Worm (Caenorhabditis elegans) whole organism, L1 larva: ENCODE results near the gene odd-1.

Experiments used
- C34B4.2 ChIP-seq: sonication (generic microtip); optimal IDR thresholded peaks from 2 replicates; lab custom pipeline; 2017; ENCODE audit warnings: mild to moderate bottlenecking, missing genetic modification characterization, missing compliant biosample characterization
- F16B12.6 ChIP-seq: fragments of 150-350 bp; optimal IDR thresholded peaks from 2 replicates; lab custom pipeline; 2014; ENCODE audit warnings: missing biosample characterization, missing genetic modification characterization
- aha-1 ChIP-seq: fragments of 150-350 bp; optimal IDR thresholded peaks from 2 replicates; lab custom pipeline; 2014; ENCODE audit warnings: missing biosample characterization, missing genetic modification characterization
- alr-1 ChIP-seq: fragments of 200-800 bp; sonication (Bioruptor generic); optimal IDR thresholded peaks from 2 replicates; lab custom pipeline; 2018; ENCODE audit warnings: borderline replicate concordance, mild to moderate bottlenecking, missing genetic modification characterization, missing compliant biosample characterization
- aly-2 ChIP-seq: fragments of 150-350 bp; optimal IDR thresholded peaks from 2 replicates; lab custom pipeline; 2014; ENCODE audit warnings: missing biosample characterization, missing genetic modification characterization
- blmp-1 ChIP-seq: fragments of 150-350 bp; optimal IDR thresholded peaks from 2 replicates; lab custom pipeline; 2014; ENCODE audit warnings: missing biosample characterization, missing genetic modification characterization
- ceh-82 ChIP-seq, 3 experiments: fragments of 150-350 bp in 1 of 3; sonication (generic microtip) in 2 of 3; optimal IDR thresholded peaks; 2 replicates each; lab custom pipeline; 2014 to 2017; ENCODE audit warnings: missing biosample characterization in 3 of 3, missing genetic modification characterization in 3 of 3
- ceh-90 ChIP-seq: sonication (generic microtip); optimal IDR thresholded peaks from 2 replicates; lab custom pipeline; 2016; ENCODE audit warnings: missing genetic modification characterization, missing compliant biosample characterization
- ces-1 ChIP-seq: fragments of 150-350 bp; optimal IDR thresholded peaks from 2 replicates; lab custom pipeline; 2014; ENCODE audit warnings: missing biosample characterization, missing genetic modification reagents, missing genetic modification characterization
- dpl-1 ChIP-seq, 3 experiments: fragments of 150-350 bp in 2 of 3; sonication (generic microtip) in 1 of 3; optimal IDR thresholded peaks; 2 replicates each; lab custom pipeline; 2014 to 2017; ENCODE audit warnings: missing biosample characterization in 3 of 3, missing genetic modification characterization in 3 of 3, missing genetic modification reagents in 3 of 3
- dsc-1 ChIP-seq: sonication (generic microtip); optimal IDR thresholded peaks from 2 replicates; lab custom pipeline; 2016; ENCODE audit warnings: mild to moderate bottlenecking, missing genetic modification characterization, missing compliant biosample characterization
- efl-1 ChIP-seq, 4 experiments: fragments of 150-350 bp; optimal IDR thresholded peaks in 3 of 4; peaks in 1 of 4; 1 replicate in 1 of 4; 2 replicates in 3 of 4; lab custom pipeline; 2014; ENCODE audit warnings: missing biosample characterization in 2 of 4, missing genetic modification characterization in 2 of 4, missing genetic modification reagents in 2 of 4
- egl-13 ChIP-seq: sonication (generic microtip); optimal IDR thresholded peaks from 2 replicates; lab custom pipeline; 2016; ENCODE audit warnings: missing genotype, missing genetic modification reagents, missing genetic modification characterization, missing compliant biosample characterization
- egl-27 ChIP-seq, 2 experiments: fragments of 150-350 bp in 1 of 2; sonication (generic microtip); optimal IDR thresholded peaks; 3 replicates each; lab custom pipeline; 2017 to 2018; ENCODE audit warnings: missing biosample characterization in 2 of 2, missing genetic modification characterization in 2 of 2, missing genetic modification reagents in 2 of 2
- elt-2 ChIP-seq: sonication (generic microtip); optimal IDR thresholded peaks from 2 replicates; lab custom pipeline; 2016; ENCODE audit warnings: missing genetic modification characterization, mild to moderate bottlenecking, inconsistent platforms, missing compliant biosample characterization, missing genetic modification reagents
- ets-5 ChIP-seq: fragments of 200-800 bp; sonication (Bioruptor generic); IDR thresholded peaks from 2 replicates; pipeline ENCODE4 v1.3.6; 2022; ENCODE audit warnings: missing genetic modification characterization, missing compliant biosample characterization
- fkh-10 ChIP-seq: sonication (generic microtip); optimal IDR thresholded peaks from 2 replicates; lab custom pipeline; 2017; ENCODE audit warnings: missing biosample characterization, missing genetic modification reagents, missing genetic modification characterization
- fkh-4 ChIP-seq: sonication (generic microtip); optimal IDR thresholded peaks from 2 replicates; lab custom pipeline; 2016; ENCODE audit warnings: missing compliant biosample characterization, missing genetic modification characterization, borderline replicate concordance
- fos-1 ChIP-seq: fragments of 150-350 bp; optimal IDR thresholded peaks from 2 replicates; lab custom pipeline; 2014; ENCODE audit warnings: missing biosample characterization, missing genetic modification characterization
- hlh-17 ChIP-seq: fragments of 200-800 bp; sonication (Bioruptor generic); optimal IDR thresholded peaks from 2 replicates; lab custom pipeline; 2018; ENCODE audit warnings: missing genetic modification characterization, mild to moderate bottlenecking, missing compliant biosample characterization, moderate library complexity, borderline replicate concordance
- isw-1 ChIP-seq: fragments of 200-800 bp; sonication (Bioruptor generic); IDR thresholded peaks from 2 replicates; pipeline ENCODE4 v1.3.6; 2022; ENCODE audit warnings: missing genetic modification characterization, missing compliant biosample characterization
- lin-13 ChIP-seq: fragments of 150-350 bp; optimal IDR thresholded peaks from 2 replicates; lab custom pipeline; 2014; ENCODE audit warnings: missing biosample characterization, missing genetic modification reagents, missing genetic modification characterization
- lin-14 ChIP-seq: fragments of 200-800 bp; sonication (Bioruptor generic); optimal IDR thresholded peaks from 2 replicates; lab custom pipeline; 2018; ENCODE audit warnings: mild to moderate bottlenecking, missing genetic modification characterization, moderate library complexity, missing compliant biosample characterization
- lin-15B ChIP-seq: fragments of 150-350 bp; sonication (generic microtip); optimal IDR thresholded peaks from 3 replicates; lab custom pipeline; 2014; ENCODE audit warnings: missing biosample characterization, missing genetic modification characterization
- lin-35 ChIP-seq, 2 experiments: fragments of 150-350 bp; optimal IDR thresholded peaks; 2 replicates each; lab custom pipeline; 2014; ENCODE audit warnings: missing biosample characterization in 2 of 2, missing genetic modification characterization in 2 of 2, missing genetic modification reagents in 2 of 2
- mdl-1 ChIP-seq, 2 experiments: fragments of 150-350 bp; optimal IDR thresholded peaks; 2 replicates each; lab custom pipeline; 2014 to 2017; ENCODE audit warnings: missing biosample characterization in 2 of 2, missing genetic modification characterization in 2 of 2, inconsistent platforms in 1 of 2
- mef-2 ChIP-seq: fragments of 150-350 bp; optimal IDR thresholded peaks from 2 replicates; lab custom pipeline; 2014; ENCODE audit warnings: missing biosample characterization, missing genetic modification characterization
- mep-1 ChIP-seq: fragments of 150-350 bp; optimal IDR thresholded peaks from 2 replicates; lab custom pipeline; 2014; ENCODE audit warnings: missing biosample characterization, missing genetic modification characterization
- nhr-11 ChIP-seq: fragments of 150-350 bp; optimal IDR thresholded peaks from 2 replicates; lab custom pipeline; 2014; ENCODE audit warnings: missing biosample characterization, missing genetic modification characterization
- nhr-28 ChIP-seq: fragments of 150-350 bp; optimal IDR thresholded peaks from 2 replicates; lab custom pipeline; 2014; ENCODE audit warnings: missing biosample characterization, missing genetic modification characterization
- nhr-71 ChIP-seq: sonication (generic microtip); optimal IDR thresholded peaks from 2 replicates; lab custom pipeline; 2016; ENCODE audit warnings: mild to moderate bottlenecking, missing genetic modification characterization, moderate library complexity, missing compliant biosample characterization
- nhr-77 ChIP-seq: fragments of 150-350 bp; optimal IDR thresholded peaks from 2 replicates; lab custom pipeline; 2014; ENCODE audit warnings: missing biosample characterization, missing genetic modification characterization
- nhr-84 ChIP-seq: sonication (generic microtip); optimal IDR thresholded peaks from 2 replicates; lab custom pipeline; 2017; ENCODE audit warnings: missing biosample characterization, missing genetic modification characterization
- nhr-90 ChIP-seq: sonication (generic microtip); optimal IDR thresholded peaks from 2 replicates; lab custom pipeline; 2016; ENCODE audit warnings: mild to moderate bottlenecking, missing genetic modification characterization, missing compliant biosample characterization; ENCODE audit not compliant: poor library complexity
- pax-3 ChIP-seq: fragments of 200-800 bp; sonication (Bioruptor generic); optimal IDR thresholded peaks from 2 replicates; lab custom pipeline; 2018; ENCODE audit warnings: mild to moderate bottlenecking, missing genetic modification characterization, moderate library complexity, missing compliant biosample characterization
- rnt-1 ChIP-seq: sonication (generic microtip); optimal IDR thresholded peaks from 2 replicates; lab custom pipeline; 2016; ENCODE audit warnings: mild to moderate bottlenecking, missing genetic modification characterization, moderate library complexity, missing compliant biosample characterization
- snu-23 ChIP-seq: sonication (generic microtip); optimal IDR thresholded peaks from 2 replicates; lab custom pipeline; 2016; ENCODE audit warnings: missing genetic modification characterization, missing compliant biosample characterization
- sptf-1 ChIP-seq: fragments of 150-350 bp; optimal IDR thresholded peaks from 2 replicates; lab custom pipeline; 2014; ENCODE audit warnings: missing biosample characterization, missing genetic modification characterization
- sup-37 ChIP-seq: fragments of 200-800 bp; sonication (Bioruptor generic); optimal IDR thresholded peaks from 2 replicates; lab custom pipeline; 2018; ENCODE audit warnings: mild to moderate bottlenecking, missing genetic modification characterization, missing compliant biosample characterization
- swsn-7 ChIP-seq: sonication (generic microtip); optimal IDR thresholded peaks from 2 replicates; lab custom pipeline; 2016; ENCODE audit warnings: missing genetic modification characterization, missing compliant biosample characterization
- tbx-2 ChIP-seq: sonication (generic microtip); optimal IDR thresholded peaks from 2 replicates; lab custom pipeline; 2016; ENCODE audit warnings: missing genetic modification characterization, missing compliant biosample characterization
- unc-86 ChIP-seq: sonication (generic microtip); optimal IDR thresholded peaks from 2 replicates; lab custom pipeline; 2016; ENCODE audit warnings: missing genetic modification characterization, missing compliant biosample characterization
- unc-98 ChIP-seq: fragments of 200-800 bp; sonication (Bioruptor generic); IDR thresholded peaks from 2 replicates; pipeline ENCODE4 v1.3.6; 2022; ENCODE audit warnings: missing genetic modification characterization, missing compliant biosample characterization
- ztf-11 ChIP-seq, 2 experiments: sonication (generic microtip); optimal IDR thresholded peaks; 2 replicates each; lab custom pipeline; 2016 to 2017; ENCODE audit warnings: missing genetic modification characterization in 2 of 2, missing biosample characterization in 1 of 2, missing compliant biosample characterization in 1 of 2
- ztf-4 ChIP-seq: fragments of 150-350 bp; optimal IDR thresholded peaks from 2 replicates; lab custom pipeline; 2014; ENCODE audit warnings: missing biosample characterization, missing genetic modification characterization

odd-1 gene

DNA sequence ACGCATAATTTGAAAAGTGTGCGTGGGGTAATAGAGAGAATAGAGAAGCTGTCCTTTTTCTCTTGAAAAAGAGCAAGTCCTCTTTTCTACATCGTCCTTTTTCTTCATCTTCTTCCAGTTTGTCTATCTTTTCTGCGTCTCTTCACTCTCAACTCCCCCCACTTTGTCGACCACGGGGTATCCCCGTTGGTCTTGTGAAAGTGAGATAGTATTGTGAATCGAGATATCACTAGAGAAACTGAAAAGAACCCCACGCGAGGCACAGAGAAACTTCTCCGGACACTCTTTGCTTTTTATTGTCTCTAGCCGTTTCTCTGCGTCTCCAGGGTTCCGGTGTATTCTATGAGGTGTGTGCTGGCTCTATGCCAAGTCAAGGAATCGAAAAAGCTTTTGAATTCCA is 47.5 kb downstream of the odd-1 start (continued):
- TF ChIP-seq pax-3 (tag; lab: Kevin White, UChicago) (peak; percentile 82), mdl-1 (tag; optimal IDR thresholded peaks at IDR 0.05; lab: Kevin White, UChicago) (peak; percentile 91 to 99), unc-86 (peak; percentile 97), hlh-17 (GFP tag; lab: Kevin White, UChicago) (no peak), unc-98 (GFP tag; lab: Robert Waterston, UW) (peak; percentile 71), ceh-82 (tag; optimal IDR thresholded peaks at IDR 0.05; lab: Kevin White, UChicago) (peak; percentile 79 to 92 (median 89)), blmp-1 (peak; percentile 70), ztf-4 (tag; lab: Kevin White, UChicago) (peak; percentile 94), sptf-1 (tag; lab: Kevin White, UChicago) (no peak), aha-1 (peak; percentile 34), ces-1 (GFP tag; lab: Kevin White, UChicago) (no peak), nhr-77 (tag; lab: Kevin White, UChicago) (peak; percentile 86), mef-2 (tag; lab: Kevin White, UChicago) (no peak), nhr-90 (tag; lab: Kevin White, UChicago) (peak; percentile 86), F16B12.6 (no peak), alr-1 (tag; lab: Kevin White, UChicago) (no peak), efl-1 (optimal IDR thresholded peaks at IDR 0.05; lab: Kevin White, UChicago) (peak; percentile 87 to 92), efl-1 (GFP tag; optimal IDR thresholded peaks at IDR 0.05 in 1 of 2; lab: Kevin White, UChicago) (peak; percentile 61 to 97), isw-1 (GFP tag; lab: Robert Waterston, UW) (peak; percentile 93), lin-14 (GFP tag; lab: Kevin White, UChicago) (peak; percentile 99), fos-1 (tag; lab: Kevin White, UChicago) (peak; percentile 91), nhr-84 (tag; lab: Kevin White, UChicago) (no peak), tbx-2 (tag; lab: Kevin White, UChicago) (peak; percentile 96), fkh-4 (peak; percentile 13), nhr-71 (tag; lab: Kevin White, UChicago) (peak; percentile 99), swsn-7 (tag; lab: Kevin White, UChicago) (peak; percentile 94), dsc-1 (peak; percentile 86), egl-13 (tag; lab: Kevin White, UChicago) (peak; percentile 82), ceh-90 (tag; lab: Kevin White, UChicago) (no peak), aly-2 (tag; lab: Kevin White, UChicago) (peak; percentile 69), ets-5 (no peak), nhr-11 (tag; lab: Kevin White, UChicago) (peak; percentile 92), mep-1 (tag; lab: Kevin White, UChicago) (peak; percentile 94), elt-2 (peak; percentile 80), dpl-1 (GFP tag; optimal IDR thresholded peaks at IDR 0.05; lab: Kevin White, UChicago) (peak; percentile 64 to 74 (median 72)), C34B4.2 (no peak), egl-27 (tag; optimal IDR thresholded peaks at IDR 0.05; lab: Kevin White, UChicago) (peak; percentile 100), rnt-1 (tag; lab: Kevin White, UChicago) (peak; percentile 90), fkh-10 (GFP tag; lab: Kevin White, UChicago) (peak; percentile 91), lin-15B (tag; lab: Kevin White, UChicago) (peak; percentile 66), lin-35 (GFP tag; optimal IDR thresholded peaks at IDR 0.05; lab: Kevin White, UChicago) (peak; percentile 78 to 83), ztf-11 (tag; optimal IDR thresholded peaks at IDR 0.05; lab: Kevin White, UChicago) (peak in 1 of 2 experiments; percentile 43)

DNA sequence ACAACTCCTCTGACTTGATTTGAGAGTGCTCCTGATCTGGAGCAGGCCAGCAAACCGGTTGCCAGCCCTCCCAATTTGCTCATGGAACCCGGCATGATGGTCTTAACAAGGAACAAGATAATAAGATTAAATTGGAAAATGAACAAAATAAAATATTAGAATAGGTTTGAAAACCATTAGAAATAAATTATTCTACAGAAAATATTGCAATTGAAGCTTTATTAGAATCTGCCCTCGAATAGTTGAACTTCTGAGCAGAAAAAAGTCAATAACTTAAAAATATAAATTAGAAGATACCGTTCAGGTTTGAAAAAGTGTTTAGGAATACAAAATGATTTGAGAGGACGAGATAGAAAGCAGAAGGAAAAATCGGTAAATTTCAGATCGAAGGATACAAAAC is 50.6 kb downstream of the odd-1 start, which contains the start of gene nuo-4:
Gene nuo-4, minus strand, starts transcription at position 101 of the 400 bp plus-strand sequence.
- TF ChIP-seq nhr-11 (tag; lab: Kevin White, UChicago) (no peak), lin-13 (GFP tag; lab: Kevin White, UChicago) (no peak), nhr-28 (no peak), ztf-11 (tag; optimal IDR thresholded peaks at IDR 0.05; lab: Kevin White, UChicago) (no peak), fkh-10 (GFP tag; lab: Kevin White, UChicago) (no peak), snu-23 (GFP tag; lab: Kevin White, UChicago) (no peak), sup-37 (GFP tag; lab: Kevin White, UChicago) (no peak), lin-15B (tag; lab: Kevin White, UChicago) (no peak), nhr-90 (tag; lab: Kevin White, UChicago) (no peak), F16B12.6 (no peak)
